Worm (Caenorhabditis elegans) whole organism, L4 larva: ENCODE results near the gene D1014.4.

Experiments
- R02D3.7 ChIP-seq: fragments of 150-350 bp; sonication (generic microtip); optimal IDR thresholded peaks from 3 replicates; lab custom pipeline; 2014; ENCODE audit warnings: missing biosample characterization, missing genetic modification characterization
- aha-1 ChIP-seq: fragments of 150-350 bp; peaks from one replicate; lab custom pipeline; 2014; ENCODE audit warnings: missing biosample characterization, missing genetic modification characterization
- aly-2 ChIP-seq: sonication (generic microtip); optimal IDR thresholded peaks from 2 replicates; lab custom pipeline; 2018; ENCODE audit warnings: missing biosample characterization, missing genetic modification characterization
- dpl-1 ChIP-seq: fragments of 150-350 bp; optimal IDR thresholded peaks from 2 replicates; lab custom pipeline; 2014; ENCODE audit warnings: missing biosample characterization, missing genetic modification reagents, missing genetic modification characterization
- mdl-1 ChIP-seq, 2 experiments: fragments of 150-350 bp in 1 of 2; sonication (generic microtip) in 1 of 2; optimal IDR thresholded peaks; 2 replicates each; lab custom pipeline; 2014 to 2017; ENCODE audit warnings: missing biosample characterization in 2 of 2, missing genetic modification characterization in 2 of 2
- mxl-2 ChIP-seq: fragments of 200-800 bp; sonication (Bioruptor generic); conservative IDR thresholded peaks from 2 replicates; pipeline ENCODE4 v1.3.6; 2022; ENCODE audit warnings: missing genetic modification reagents, missing genetic modification characterization, missing compliant biosample characterization
- nhr-6 ChIP-seq: fragments of 150-350 bp; optimal IDR thresholded peaks from 2 replicates; lab custom pipeline; 2014; ENCODE audit warnings: missing biosample characterization, missing genetic modification characterization
- unc-39 ChIP-seq: sonication (generic microtip); optimal IDR thresholded peaks from 2 replicates; lab custom pipeline; 2017; ENCODE audit warnings: missing biosample characterization, missing genetic modification characterization
- unc-62 ChIP-seq, 3 experiments: fragments of 150-350 bp in 1 of 3; sonication (generic microtip); optimal IDR thresholded peaks in 2 of 3; peaks in 1 of 3; 1 replicate in 1 of 3; 2 replicates in 2 of 3; lab custom pipeline; 2014 to 2017; ENCODE audit warnings: missing biosample characterization in 3 of 3, missing genetic modification characterization in 3 of 3, missing genetic modification reagents in 3 of 3, missing genotype in 1 of 3

- TF ChIP-seq unc-39 (no peak), aly-2 (no peak), R02D3.7 (tag; lab: Kevin White, UChicago) (no peak), nhr-6 (tag; lab: Kevin White, UChicago) (no peak), mdl-1 (tag; optimal IDR thresholded peaks at IDR 0.05; lab: Kevin White, UChicago) (no peak), aha-1 (tag; lab: Kevin White, UChicago) (no peak), mxl-2 (GFP tag; lab: Robert Waterston, UW) (no peak), dpl-1 (no peak), unc-62 (GFP tag; optimal IDR thresholded peaks at IDR 0.05 in 1 of 2; lab: Kevin White, UChicago) (no peak), unc-62 (tag; optimal IDR thresholded peaks at IDR 0.05; lab: Kevin White, UChicago) (no peak)
Observed at ce11 chrV:8157446-8157845, 24.4 kb downstream of the D1014.4 start, which contains the start of gene sul-2.
